Worm (Caenorhabditis elegans) whole organism, L3 larva: Measurements from ENCODE around the gene mps-4.

Experiments
- lin-39 ChIP-seq: fragments of 150-350 bp; optimal IDR thresholded peaks from 2 replicates; lab custom pipeline; 2018; ENCODE audit warnings: missing biosample characterization, missing genetic modification reagents, missing genetic modification characterization
- nhr-12 ChIP-seq: fragments of 150-350 bp; optimal IDR thresholded peaks from 2 replicates; lab custom pipeline; 2014; ENCODE audit warnings: missing biosample characterization, missing genetic modification characterization
- nhr-25 ChIP-seq: sonication (generic microtip); optimal IDR thresholded peaks from 2 replicates; lab custom pipeline; 2017; ENCODE audit warnings: missing biosample characterization, missing genetic modification characterization
- tbx-2 ChIP-seq: sonication (generic microtip); optimal IDR thresholded peaks from 2 replicates; lab custom pipeline; 2016; ENCODE audit warnings: mild to moderate bottlenecking, missing genetic modification characterization, missing compliant biosample characterization

DNA sequence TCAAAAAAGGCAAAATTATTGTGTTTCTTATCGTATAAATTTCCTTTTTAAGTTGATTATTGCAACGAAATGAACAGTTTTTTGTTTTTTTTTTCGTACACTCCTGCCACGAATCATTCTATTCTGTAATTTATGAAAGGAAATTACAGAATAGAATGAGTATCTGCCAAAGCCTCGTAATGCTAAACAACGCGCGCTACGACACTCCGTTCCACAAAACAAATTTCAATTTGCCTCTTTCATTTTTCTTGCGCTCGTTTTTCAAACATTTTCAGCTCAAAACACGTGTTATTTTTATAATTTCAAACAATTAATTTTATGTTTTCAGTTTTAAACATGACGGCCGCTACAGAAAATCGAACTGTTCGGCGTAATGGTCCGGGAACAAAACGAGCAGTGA, 46.8 kb downstream of the mps-4 start, which contains the start of gene mob-4:
- TF ChIP-seq nhr-12 = no peak
- TF ChIP-seq lin-39 (tag; lab: Kevin White, UChicago) = no peak
- TF ChIP-seq tbx-2 (tag; lab: Kevin White, UChicago) = no peak
- no peak for TF ChIP-seq nhr-25 (tag; lab: Kevin White, UChicago)
